Fruit fly (Drosophila melanogaster) whole organism, prepupa: ENCODE data around the gene dsf.

Experiments used
- Blimp-1 ChIP-seq: fragments of 200-800 bp; sonication (Bioruptor generic); optimal IDR thresholded peaks from 3 replicates; lab custom pipeline; 2017; ENCODE audit warnings: missing biosample characterization, missing genetic modification characterization, mild to moderate bottlenecking, moderate library complexity, missing genetic modification reagents
- CG10631 ChIP-seq: fragments of 200-800 bp; sonication (Bioruptor generic); optimal IDR thresholded peaks from 2 replicates; lab custom pipeline; 2016; ENCODE audit warnings: missing biosample characterization, missing genetic modification characterization
- CG10669 ChIP-seq: fragments of 200-800 bp; sonication (Bioruptor generic); optimal IDR thresholded peaks from 3 replicates; lab custom pipeline; 2018; ENCODE audit warnings: missing biosample characterization, mild to moderate bottlenecking, missing genetic modification characterization, moderate library complexity
- CG11294 ChIP-seq: fragments of 200-800 bp; sonication (Bioruptor generic); IDR thresholded peaks from 2 replicates; pipeline ENCODE4 v1.3.6; 2022; ENCODE audit warnings: missing biosample characterization, missing genetic modification characterization
- CG11762 ChIP-seq: fragments of 200-800 bp; sonication (Bioruptor generic); optimal IDR thresholded peaks from 3 replicates; lab custom pipeline; 2016; ENCODE audit warnings: missing biosample characterization, missing genetic modification characterization; ENCODE audit not compliant: insufficient read depth
- CG15336 ChIP-seq: fragments of 200-800 bp; sonication (Bioruptor generic); IDR thresholded peaks from 2 replicates; pipeline ENCODE4 v1.3.6; 2022; ENCODE audit warnings: missing biosample characterization, missing genetic modification characterization
- CG1621 ChIP-seq: fragments of 200-800 bp; sonication (Bioruptor generic); optimal IDR thresholded peaks from 3 replicates; lab custom pipeline; 2018; ENCODE audit warnings: missing biosample characterization, mild to moderate bottlenecking, missing genetic modification characterization
- CG16779 ChIP-seq: fragments of 200-800 bp; sonication (Bioruptor generic); optimal IDR thresholded peaks from 3 replicates; lab custom pipeline; 2017; ENCODE audit warnings: missing biosample characterization, mild to moderate bottlenecking, missing genetic modification characterization
- CG3032 ChIP-seq: fragments of 200-800 bp; optimal IDR thresholded peaks from 2 replicates; lab custom pipeline; 2019; ENCODE audit warnings: missing biosample characterization, mild to moderate bottlenecking, missing genetic modification characterization, moderate library complexity
- CG31627 ChIP-seq: fragments of 200-800 bp; sonication (Bioruptor generic); optimal IDR thresholded peaks from 3 replicates; lab custom pipeline; 2016; ENCODE audit warnings: missing biosample characterization, missing genetic modification characterization
- CG32006 ChIP-seq: fragments of 200-800 bp; sonication (Bioruptor generic); optimal IDR thresholded peaks from 3 replicates; lab custom pipeline; 2017; ENCODE audit warnings: missing biosample characterization, mild to moderate bottlenecking, missing genetic modification characterization
- CG34406 ChIP-seq: fragments of 200-800 bp; sonication (Bioruptor generic); optimal IDR thresholded peaks from 3 replicates; lab custom pipeline; 2016; ENCODE audit warnings: missing biosample characterization, missing genetic modification characterization
- CG4318 ChIP-seq: fragments of 200-800 bp; sonication (Bioruptor generic); optimal IDR thresholded peaks from 3 replicates; lab custom pipeline; 2017; ENCODE audit warnings: missing biosample characterization, mild to moderate bottlenecking, missing genetic modification characterization
- CG6163 ChIP-seq: fragments of 200-800 bp; sonication (Bioruptor generic); IDR thresholded peaks from 3 replicates; pipeline ENCODE4 v1.3.6; 2022; ENCODE audit warnings: missing biosample characterization, missing genetic modification characterization
- CG6276 ChIP-seq: fragments of 200-800 bp; sonication (Bioruptor generic); optimal IDR thresholded peaks from 2 replicates; lab custom pipeline; 2017; ENCODE audit warnings: missing biosample characterization, mild to moderate bottlenecking, missing genetic modification characterization
- CG6792 ChIP-seq: fragments of 200-800 bp; sonication (Bioruptor generic); optimal IDR thresholded peaks from 3 replicates; lab custom pipeline; 2016; ENCODE audit warnings: missing biosample characterization, missing genetic modification characterization
- CG6854 ChIP-seq: fragments of 200-800 bp; sonication (Bioruptor generic); optimal IDR thresholded peaks from 2 replicates; lab custom pipeline; 2017; ENCODE audit warnings: missing biosample characterization, mild to moderate bottlenecking, missing genetic modification characterization
- CG7368 ChIP-seq: fragments of 200-800 bp; sonication (Bioruptor generic); optimal IDR thresholded peaks from 3 replicates; lab custom pipeline; 2016; ENCODE audit warnings: missing biosample characterization, missing genetic modification characterization
- Eip75B ChIP-seq: fragments of 200-800 bp; sonication (Bioruptor generic); optimal IDR thresholded peaks from 3 replicates; lab custom pipeline; 2016; ENCODE audit warnings: missing biosample characterization, missing genetic modification characterization
- Eip78C ChIP-seq: fragments of 200-800 bp; sonication (Bioruptor generic); peaks from one replicate; lab custom pipeline; 2016; ENCODE audit warnings: missing biosample characterization, missing genetic modification characterization
- Ets21C ChIP-seq: fragments of 200-800 bp; sonication (Bioruptor generic); optimal IDR thresholded peaks from 3 replicates; lab custom pipeline; 2016; ENCODE audit warnings: missing biosample characterization, missing genetic modification characterization
- Hr39 ChIP-seq: fragments of 200-800 bp; sonication (Bioruptor generic); optimal IDR thresholded peaks from 2 replicates; lab custom pipeline; 2016; ENCODE audit warnings: missing biosample characterization, missing genetic modification characterization
- Hr4 ChIP-seq: fragments of 200-800 bp; sonication (Bioruptor generic); optimal IDR thresholded peaks from 3 replicates; lab custom pipeline; 2016; ENCODE audit warnings: missing biosample characterization, missing genetic modification characterization
- Met ChIP-seq: fragments of 200-800 bp; sonication (Bioruptor generic); optimal IDR thresholded peaks from 3 replicates; lab custom pipeline; 2016; ENCODE audit warnings: missing biosample characterization, missing genetic modification characterization
- OdsH ChIP-seq: fragments of 200-800 bp; sonication (Bioruptor generic); optimal IDR thresholded peaks from 3 replicates; lab custom pipeline; 2016; ENCODE audit warnings: missing biosample characterization, missing genetic modification characterization
- Smox ChIP-seq: fragments of 200-800 bp; sonication (Bioruptor generic); optimal IDR thresholded peaks from 3 replicates; lab custom pipeline; 2016; ENCODE audit warnings: missing biosample characterization, missing genetic modification characterization
- Sox102F ChIP-seq: fragments of 200-800 bp; sonication (Bioruptor generic); optimal IDR thresholded peaks from 2 replicates; lab custom pipeline; 2016; ENCODE audit warnings: missing biosample characterization, mild to moderate bottlenecking, missing genetic modification characterization
- Sox14 ChIP-seq: fragments of 200-800 bp; sonication (Bioruptor generic); optimal IDR thresholded peaks from 3 replicates; lab custom pipeline; 2016; ENCODE audit warnings: missing biosample characterization, missing genetic modification characterization
- Sox15 ChIP-seq: fragments of 200-800 bp; sonication (Bioruptor generic); optimal IDR thresholded peaks from 3 replicates; lab custom pipeline; 2016; ENCODE audit warnings: missing biosample characterization, missing genetic modification characterization
- achi ChIP-seq: fragments of 200-800 bp; sonication (Bioruptor generic); optimal IDR thresholded peaks from 3 replicates; lab custom pipeline; 2016; ENCODE audit warnings: missing biosample characterization, missing genetic modification characterization
- acj6 ChIP-seq: fragments of 200-800 bp; sonication (Bioruptor generic); optimal IDR thresholded peaks from 3 replicates; lab custom pipeline; 2016; ENCODE audit warnings: missing biosample characterization, missing genetic modification characterization
- cyc ChIP-seq: fragments of 200-800 bp; sonication (Bioruptor generic); optimal IDR thresholded peaks from 3 replicates; lab custom pipeline; 2016; ENCODE audit warnings: missing biosample characterization, missing genetic modification characterization
- dac ChIP-seq: fragments of 200-800 bp; sonication (Bioruptor generic); optimal IDR thresholded peaks from 2 replicates; lab custom pipeline; 2017; ENCODE audit warnings: missing biosample characterization, mild to moderate bottlenecking, missing genetic modification characterization
- dsx ChIP-seq: fragments of 200-800 bp; optimal IDR thresholded peaks from 3 replicates; lab custom pipeline; 2019; ENCODE audit warnings: missing biosample characterization, mild to moderate bottlenecking, missing genetic modification characterization, moderate library complexity; ENCODE audit not compliant: poor library complexity, severe bottlenecking
- eg ChIP-seq: fragments of 200-800 bp; sonication (Bioruptor generic); IDR thresholded peaks from 3 replicates; pipeline ENCODE4 v1.3.6; 2022; ENCODE audit warnings: missing biosample characterization, missing genetic modification characterization
- fkh ChIP-seq: fragments of 200-800 bp; sonication (Bioruptor generic); optimal IDR thresholded peaks from 3 replicates; lab custom pipeline; 2017; ENCODE audit warnings: missing biosample characterization, mild to moderate bottlenecking, missing genetic modification characterization, moderate library complexity
- lz ChIP-seq: fragments of 200-800 bp; sonication (Bioruptor generic); optimal IDR thresholded peaks from 3 replicates; lab custom pipeline; 2016; ENCODE audit warnings: missing biosample characterization, missing genetic modification characterization
- net ChIP-seq: fragments of 200-800 bp; sonication (Bioruptor generic); optimal IDR thresholded peaks from 3 replicates; lab custom pipeline; 2016; ENCODE audit warnings: missing biosample characterization, missing genetic modification characterization
- salr ChIP-seq, 2 experiments: fragments of 200-800 bp; sonication (Bioruptor generic); optimal IDR thresholded peaks; 3 replicates each; lab custom pipeline; 2016 to 2018; ENCODE audit warnings: missing biosample characterization in 2 of 2, missing genetic modification characterization in 2 of 2, mild to moderate bottlenecking in 1 of 2
- spab ChIP-seq: fragments of 200-800 bp; sonication (Bioruptor generic); optimal IDR thresholded peaks from 2 replicates; lab custom pipeline; 2017; ENCODE audit warnings: missing biosample characterization, mild to moderate bottlenecking, missing genetic modification characterization, missing genetic modification reagents
- ss ChIP-seq, 2 experiments: fragments of 200-800 bp; sonication (Bioruptor generic); optimal IDR thresholded peaks; 2 replicates in 1 of 2; 3 replicates in 1 of 2; lab custom pipeline; 2017 to 2018; ENCODE audit warnings: mild to moderate bottlenecking in 2 of 2, missing biosample characterization in 2 of 2, missing genetic modification characterization in 2 of 2, moderate library complexity in 1 of 2
- svp ChIP-seq: fragments of 200-800 bp; sonication (Bioruptor generic); peaks from one replicate; lab custom pipeline; 2016; ENCODE audit warnings: missing biosample characterization, missing genetic modification characterization
- vri ChIP-seq: fragments of 200-800 bp; sonication (Bioruptor generic); optimal IDR thresholded peaks from 3 replicates; lab custom pipeline; 2016; ENCODE audit warnings: missing biosample characterization, mild to moderate bottlenecking, missing genetic modification characterization

The dsf gene

dm6 chr2L:5943229-5944078, 17.7 kb downstream of the dsf start, which contains the start of the genes Sfp26Ad and Gpdh1 (continued):
- TF ChIP-seq OdsH (GFP tag; lab: Kevin White, UChicago) (peak; percentile 69), CG3032 (tag; lab: Kevin White, UChicago) (peak; percentile 63), CG31627 (GFP tag; lab: Kevin White, UChicago) (peak; percentile 75), CG11762 (GFP tag; lab: Kevin White, UChicago) (peak; percentile 36), svp (peak; percentile 82), CG10669 (GFP tag; lab: Kevin White, UChicago) (peak; percentile 52), Eip78C (peak; percentile 86), CG10631 (peak; percentile 71), CG6276 (GFP tag; lab: Kevin White, UChicago) (no peak), Hr4 (GFP tag; lab: Kevin White, UChicago) (peak; percentile 62), spab (GFP tag; lab: Kevin White, UChicago) (no peak), CG32006 (GFP tag; lab: Kevin White, UChicago) (peak; percentile 58), fkh (GFP tag; lab: Kevin White, UChicago) (peak; percentile 61), CG4318 (GFP tag; lab: Kevin White, UChicago) (no peak), CG34406 (GFP tag; lab: Kevin White, UChicago) (peak; percentile 37), acj6 (GFP tag; lab: Kevin White, UChicago) (peak; percentile 54), Blimp-1 (GFP tag; lab: Kevin White, UChicago) (peak; percentile 20), cyc (GFP tag; lab: Kevin White, UChicago) (peak; percentile 81), CG6854 (GFP tag; lab: Kevin White, UChicago) (peak; percentile 50), CG16779 (tag; lab: Kevin White, UChicago) (peak; percentile 71), Smox (GFP tag; lab: Kevin White, UChicago) (peak; percentile 77)
- TF ChIP-seq, all 60 proteins: peak for 51

- TF ChIP-seq CG7368 (GFP tag; lab: Kevin White, UChicago) (no peak), Sox102F (GFP tag; lab: Kevin White, UChicago) (no peak), OdsH (GFP tag; lab: Kevin White, UChicago) (no peak), lz (GFP tag; lab: Kevin White, UChicago) (no peak), CG1621 (tag; lab: Kevin White, UChicago) (peak; percentile 22), CG10669 (GFP tag; lab: Kevin White, UChicago) (no peak), Met (no peak), Sox15 (no peak), CG6792 (GFP tag; lab: Kevin White, UChicago) (no peak), salr (GFP tag; optimal IDR thresholded peaks at IDR 0.05; lab: Kevin White, UChicago) (no peak), CG6276 (GFP tag; lab: Kevin White, UChicago) (no peak), CG11294 (GFP tag; lab: Robert Waterston, UW) (no peak), Ets21C (no peak), CG16779 (tag; lab: Kevin White, UChicago) (peak; percentile 58), CG6163 (GFP tag; lab: Robert Waterston, UW) (peak; percentile 58; the same call in 1 of the 3 replicates), ss (GFP tag; optimal IDR thresholded peaks at IDR 0.05; lab: Kevin White, UChicago) (no peak), achi (GFP tag; lab: Kevin White, UChicago) (no peak), dac (GFP tag; lab: Kevin White, UChicago) (no peak), spab (GFP tag; lab: Kevin White, UChicago) (no peak), CG15336 (GFP tag; lab: Robert Waterston, UW) (peak; percentile 40; the same call in 1 of the 2 replicates), fkh (GFP tag; lab: Kevin White, UChicago) (peak; percentile 74), Hr4 (GFP tag; lab: Kevin White, UChicago) (no peak), Blimp-1 (GFP tag; lab: Kevin White, UChicago) (no peak), eg (GFP tag; lab: Robert Waterston, UW) (no peak), net (GFP tag; lab: Kevin White, UChicago) (no peak), Hr39 (no peak), Eip78C (peak; percentile 50), vri (GFP tag; lab: Kevin White, UChicago) (peak; percentile 58), CG10631 (no peak), Eip75B (GFP tag; lab: Kevin White, UChicago) (peak; percentile 29), CG4318 (GFP tag; lab: Kevin White, UChicago) (no peak), Sox14 (no peak), dsx (no peak)
These were observed 18.9 kb downstream of the dsf start for dm6 chr2L:5944305-5945282.
